Worm (Caenorhabditis elegans) whole organism, late embryonic: ENCODE data around the gene W06E11.1.

ENCODE experiments used
- C08G9.2 ChIP-seq: sonication (generic microtip); optimal IDR thresholded peaks from 2 replicates; lab custom pipeline; 2016; ENCODE audit warnings: mild to moderate bottlenecking, missing genetic modification characterization, moderate library complexity, missing compliant biosample characterization
- Y22D7AL.16 ChIP-seq: sonication (generic microtip); optimal IDR thresholded peaks from 2 replicates; lab custom pipeline; 2016; ENCODE audit warnings: missing genetic modification characterization, missing compliant biosample characterization
- ceh-14 ChIP-seq: sonication (generic microtip); optimal IDR thresholded peaks from 2 replicates; lab custom pipeline; 2016; ENCODE audit warnings: missing genotype, missing genetic modification characterization, missing compliant biosample characterization
- ceh-22 ChIP-seq: sonication (generic microtip); optimal IDR thresholded peaks from 2 replicates; lab custom pipeline; 2017; ENCODE audit warnings: missing biosample characterization, missing genetic modification characterization
- elt-2 ChIP-seq: sonication (generic microtip); optimal IDR thresholded peaks from 2 replicates; lab custom pipeline; 2016; ENCODE audit warnings: missing genetic modification reagents, missing genetic modification characterization, missing compliant biosample characterization
- ets-4 ChIP-seq: sonication (generic microtip); optimal IDR thresholded peaks from 2 replicates; lab custom pipeline; 2016; ENCODE audit warnings: missing genetic modification characterization, missing compliant biosample characterization
- nhr-232 ChIP-seq: sonication (generic microtip); optimal IDR thresholded peaks from 2 replicates; lab custom pipeline; 2016; ENCODE audit warnings: missing genetic modification characterization, missing compliant biosample characterization
- pha-4 ChIP-seq: fragments of 150-350 bp; optimal IDR thresholded peaks from 2 replicates; lab custom pipeline; 2018; ENCODE audit warnings: missing biosample characterization, missing genetic modification reagents, missing genetic modification characterization
- pqm-1 ChIP-seq: sonication (generic microtip); optimal IDR thresholded peaks from 2 replicates; lab custom pipeline; 2016; ENCODE audit warnings: missing genetic modification characterization, missing compliant biosample characterization
- ref-2 ChIP-seq: sonication (generic microtip); optimal IDR thresholded peaks from 2 replicates; lab custom pipeline; 2016; ENCODE audit warnings: missing genetic modification characterization, missing compliant biosample characterization
- sox-4 ChIP-seq: sonication (generic microtip); optimal IDR thresholded peaks from 2 replicates; lab custom pipeline; 2017; ENCODE audit warnings: mild to moderate bottlenecking, missing genetic modification characterization, inconsistent platforms, missing compliant biosample characterization
- tbx-2 ChIP-seq: sonication (generic microtip); optimal IDR thresholded peaks from 2 replicates; lab custom pipeline; 2016; ENCODE audit warnings: missing genetic modification characterization, missing compliant biosample characterization

DNA sequence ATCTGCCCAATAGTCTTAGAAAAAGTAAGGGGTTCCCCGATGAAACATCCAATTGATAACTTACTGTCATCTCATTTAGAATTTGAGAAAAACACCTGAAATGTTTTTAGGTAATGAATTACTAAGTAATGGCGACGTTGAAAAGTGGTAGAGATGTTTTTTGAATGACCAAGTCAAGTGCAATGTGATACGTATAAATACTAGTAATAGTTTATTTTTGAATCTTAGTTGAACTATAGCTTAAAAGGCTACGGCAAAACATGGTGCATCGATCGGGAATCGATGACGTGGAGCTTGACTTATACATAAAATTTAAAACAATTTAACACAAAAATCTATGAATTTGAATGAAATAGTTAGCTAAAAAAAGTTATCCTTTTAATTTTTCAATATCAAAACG, 32.3 kb upstream of the W06E11.1 start, which contains the start of gene best-17:
- no peak for TF ChIP-seq tbx-2 (tag; lab: Kevin White, UChicago)
- TF ChIP-seq pqm-1 (tag; lab: Kevin White, UChicago) = no peak
- no peak for TF ChIP-seq ref-2 (tag; lab: Kevin White, UChicago)
- no peak for TF ChIP-seq ceh-22 (tag; lab: Kevin White, UChicago)
- no peak for TF ChIP-seq nhr-232 (tag; lab: Kevin White, UChicago)
- no peak for TF ChIP-seq pha-4 (tag; lab: Kevin White, UChicago)
- no peak for TF ChIP-seq ceh-14 (tag; lab: Kevin White, UChicago)
- TF ChIP-seq sox-4 (tag; lab: Kevin White, UChicago) = no peak
- TF ChIP-seq elt-2 = no peak
- TF ChIP-seq ets-4 (tag; lab: Kevin White, UChicago) = no peak
- no peak for TF ChIP-seq C08G9.2 (tag; lab: Kevin White, UChicago)
- no peak for TF ChIP-seq Y22D7AL.16 (tag; lab: Kevin White, UChicago)
